Worm (Caenorhabditis elegans): Measurements from ENCODE around the gene abu-12.

DNA sequence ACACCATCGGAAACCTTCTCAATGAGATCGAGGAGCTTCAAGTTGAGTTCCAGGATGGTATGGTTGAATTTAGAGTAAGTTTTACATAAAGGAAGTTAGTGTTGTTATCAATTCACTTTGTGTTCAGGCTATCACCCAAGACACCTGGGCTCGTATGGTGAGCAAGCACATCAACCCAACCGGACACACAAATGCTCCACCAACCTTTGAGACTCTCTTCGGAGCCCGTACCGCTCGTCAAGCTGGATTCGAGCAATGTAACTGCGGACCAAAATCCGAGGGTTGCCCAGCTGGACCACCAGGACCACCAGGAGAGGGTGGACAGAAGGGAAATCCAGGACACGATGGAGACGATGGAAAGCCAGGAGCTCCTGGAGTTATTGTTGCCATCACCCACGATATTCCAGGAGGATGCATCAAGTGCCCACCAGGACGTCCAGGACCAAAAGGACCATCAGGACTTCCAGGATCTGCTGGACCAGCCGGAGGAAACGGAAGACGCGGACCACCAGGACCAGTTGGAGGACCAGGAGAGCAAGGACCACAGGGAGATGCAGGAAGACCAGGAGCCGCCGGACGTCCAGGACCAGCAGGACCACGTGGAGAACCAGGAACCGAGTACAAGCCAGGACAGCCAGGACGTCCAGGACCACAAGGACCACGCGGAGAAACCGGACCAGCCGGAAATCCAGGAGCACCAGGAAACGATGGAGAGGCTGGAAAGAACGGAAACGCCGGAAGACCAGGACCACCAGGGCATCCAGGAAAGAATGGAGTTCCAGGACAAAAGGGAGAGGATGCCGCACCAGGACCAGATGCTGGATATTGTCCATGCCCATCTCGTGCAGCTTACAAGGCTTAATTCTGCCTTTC, 35.4 kb downstream of the abu-12 start:
- TF ChIP-seq ama-1 (optimal IDR thresholded peaks at IDR 0.05): no peak
- no peak for TF ChIP-seq sox-2 (GFP tag; IDR thresholded peaks at IDR 0.05)
- TF ChIP-seq ceh-19 (GFP tag; optimal IDR thresholded peaks at IDR 0.05): no peak
- TF ChIP-seq ceh-2 (tag; optimal IDR thresholded peaks at IDR 0.05): no peak
- no peak for TF ChIP-seq pqm-1 (tag; optimal IDR thresholded peaks at IDR 0.05)
- TF ChIP-seq ceh-34 (tag; optimal IDR thresholded peaks at IDR 0.05): no peak
- TF ChIP-seq F13H6.1 (tag; optimal IDR thresholded peaks at IDR 0.05): no peak
- no peak for TF ChIP-seq elt-2 (tag; optimal IDR thresholded peaks at IDR 0.05)
- no peak for TF ChIP-seq fkh-6 (tag; optimal IDR thresholded peaks at IDR 0.05)
- no peak for TF ChIP-seq dve-1 (tag; optimal IDR thresholded peaks at IDR 0.05)
- no peak for TF ChIP-seq fkh-10 (GFP tag; optimal IDR thresholded peaks at IDR 0.05)
- TF ChIP-seq unc-42 (tag; optimal IDR thresholded peaks at IDR 0.05): no peak
- no peak for TF ChIP-seq zip-5 (tag; optimal IDR thresholded peaks at IDR 0.05)
- no peak for TF ChIP-seq C38D4.7 (GFP tag; optimal IDR thresholded peaks at IDR 0.05)

Data from whole organism, late embryonic.